Fruit fly (Drosophila melanogaster): Measurements from ENCODE around the gene CG9915.

Gene CG9915

dm6 chrX:16320197-16320921 is 7.4 kb upstream of the CG9915 start, which contains the start of gene Cyp1 (continued):
- TF ChIP-seq hkb (optimal IDR thresholded peaks at IDR 0.05) (no peak), hkb (GFP tag; IDR thresholded peaks at IDR 0.05) (peak; percentile 58; the same call in 1 of the 2 replicates), HLH54F (GFP tag; optimal IDR thresholded peaks at IDR 0.05) (peak; percentile 9), eyg (GFP tag; optimal IDR thresholded peaks at IDR 0.05) (no peak), caup (GFP tag; optimal IDR thresholded peaks at IDR 0.05; ENCODE audit: severe bottlenecking) (peak; percentile 21), kay (GFP tag; optimal IDR thresholded peaks at IDR 0.05) (no peak), Xbp1 (GFP tag; optimal IDR thresholded peaks at IDR 0.05) (peak; percentile 34), dmrt11E (tag; optimal IDR thresholded peaks at IDR 0.05) (peak; percentile 23), Nf-YC (tag; optimal IDR thresholded peaks at IDR 0.05) (no peak), ssp (GFP tag; IDR thresholded peaks at IDR 0.05) (peak; percentile 74), lilli (GFP tag; optimal IDR thresholded peaks at IDR 0.05) (peak; percentile 49), CG9876 (GFP tag; optimal IDR thresholded peaks at IDR 0.05) (no peak), Side (GFP tag; optimal IDR thresholded peaks at IDR 0.05) (peak; percentile 12), Blimp-1 (GFP tag; optimal IDR thresholded peaks at IDR 0.05) (no peak), Hey (tag; optimal IDR thresholded peaks at IDR 0.05) (no peak), gem (tag; optimal IDR thresholded peaks at IDR 0.05) (no peak), Hsf (GFP tag; optimal IDR thresholded peaks at IDR 0.05) (no peak), Scr (GFP tag; IDR thresholded peaks at IDR 0.05; ENCODE audit: partially characterized antibody) (peak; percentile 76), NfI (GFP tag; optimal IDR thresholded peaks at IDR 0.05) (peak; percentile 34), zfh1 (GFP tag; IDR thresholded peaks at IDR 0.05) (peak; percentile 70; the same call in 2 of the 3 replicates), CG18262 (tag; optimal IDR thresholded peaks at IDR 0.05) (peak; percentile 13), CG1602 (GFP tag; optimal IDR thresholded peaks at IDR 0.05) (peak; percentile 1), crc (GFP tag; optimal IDR thresholded peaks at IDR 0.05) (no peak), mam (GFP tag; optimal IDR thresholded peaks at IDR 0.05) (peak; percentile 18), CG18011 (GFP tag; optimal IDR thresholded peaks at IDR 0.05) (no peak), pan (optimal IDR thresholded peaks at IDR 0.05) (no peak), pan (GFP tag; optimal IDR thresholded peaks at IDR 0.05 in 1 of 2, IDR thresholded peaks at IDR 0.05 in 1 of 2) (peak in 1 of 2 experiments; percentile 46), stwl (tag; optimal IDR thresholded peaks at IDR 0.05) (peak; percentile 41), Max (GFP tag; optimal IDR thresholded peaks at IDR 0.05) (peak; percentile 6), CG11696 (GFP tag; IDR thresholded peaks at IDR 0.05) (peak; percentile 19; the same call in 1 of the 2 replicates), Lpt (GFP tag; optimal IDR thresholded peaks at IDR 0.05) (no peak), tup (GFP tag; optimal IDR thresholded peaks at IDR 0.05) (peak; percentile 19), Atf6 (GFP tag; IDR thresholded peaks at IDR 0.05) (no peak), HLHmδ (GFP tag; optimal IDR thresholded peaks at IDR 0.05) (peak; percentile 31), B-H2 (GFP tag; optimal IDR thresholded peaks at IDR 0.05) (peak; percentile 47), Adf1 (GFP tag; IDR thresholded peaks at IDR 0.05) (peak; percentile 88), CG33213 (GFP tag; optimal IDR thresholded peaks at IDR 0.05) (no peak), CG18476 (GFP tag; optimal IDR thresholded peaks at IDR 0.05) (peak; percentile 44), CG14710 (tag; optimal IDR thresholded peaks at IDR 0.05) (peak; percentile 32), cas (GFP tag; IDR thresholded peaks at IDR 0.05) (no peak), CG12769 (tag; optimal IDR thresholded peaks at IDR 0.05) (peak; percentile 14), so (GFP tag; IDR thresholded peaks at IDR 0.05) (0 out of 3 replicates have a peak, but pooled peaks have one; percentile 30), CG6765 (GFP tag; optimal IDR thresholded peaks at IDR 0.05) (no peak), sr (GFP tag; IDR thresholded peaks at IDR 0.05) (0 out of 3 replicates have a peak, but pooled peaks have one; percentile 35), chm (GFP tag; IDR thresholded peaks at IDR 0.05) (peak; percentile 81), mld (GFP tag; IDR thresholded peaks at IDR 0.05; ENCODE audit: partially characterized antibody) (peak; percentile 77; the same call in 1 of the 3 replicates), Sox100B (GFP tag; optimal IDR thresholded peaks at IDR 0.05) (peak; percentile 32), CG12104 (GFP tag; optimal IDR thresholded peaks at IDR 0.05) (no peak), fd96Cb (tag; optimal IDR thresholded peaks at IDR 0.05) (peak; percentile 35)

All from whole organism, embryonic.